Worm (Caenorhabditis elegans): ENCODE data around the gene T01B7.13.

- TF ChIP-seq nhr-237 (tag; optimal IDR thresholded peaks at IDR 0.05) (no peak), nhr-20 (tag; optimal IDR thresholded peaks at IDR 0.05) (peak; percentile 81), ztf-11 (tag; optimal IDR thresholded peaks at IDR 0.05) (no peak), snpc-4 (tag; optimal IDR thresholded peaks at IDR 0.05) (no peak), skn-1 (tag; optimal IDR thresholded peaks at IDR 0.05) (no peak), lin-14 (GFP tag; optimal IDR thresholded peaks at IDR 0.05) (peak; percentile 74), unc-62 (GFP tag; optimal IDR thresholded peaks at IDR 0.05) (no peak), sox-4 (tag; optimal IDR thresholded peaks at IDR 0.05) (no peak), nhr-76 (tag; optimal IDR thresholded peaks at IDR 0.05) (no peak), zip-4 (GFP tag; optimal IDR thresholded peaks at IDR 0.05) (no peak)
These were observed 26.1 kb downstream of the T01B7.13 start for ce11 chrII:8741277-8741676.

Data from whole organism, L1 larva.